Worm (Caenorhabditis elegans): ENCODE data around the gene ZK899.2.

ZK899.2 gene

ce11 chrX:9443871-9444270 lies 7.9 kb downstream of the ZK899.2 start:
- peak; percentile 4 for TF ChIP-seq fkh-10 (GFP tag; optimal IDR thresholded peaks at IDR 0.05)
- TF ChIP-seq egl-27 (tag; optimal IDR thresholded peaks at IDR 0.05), result no peak

DNA sequence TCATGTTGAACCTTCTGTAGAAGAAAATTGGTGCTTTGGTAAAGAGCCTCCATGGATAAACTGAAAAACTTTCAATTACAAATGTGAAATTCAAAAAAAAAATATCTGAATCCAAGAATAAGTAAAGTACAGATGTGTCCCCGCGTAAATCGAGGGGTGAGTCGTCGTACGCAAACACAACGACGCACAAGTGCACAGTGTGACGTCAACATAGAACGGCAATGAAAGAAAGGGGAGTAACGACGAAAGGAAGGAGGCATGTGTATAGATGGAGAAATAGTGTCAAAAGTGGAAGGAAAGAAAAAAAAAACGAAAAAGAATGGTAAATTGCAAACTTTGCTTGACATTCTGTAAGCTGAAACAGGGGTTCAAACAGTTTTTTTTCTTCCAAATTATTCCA lies 10.3 kb downstream of the ZK899.2 start, which contains the start of gene memb-1:
TSS of gene memb-1 (minus strand) at position 60 of the 400 bp plus-strand sequence.
- TF ChIP-seq mml-1 (tag; optimal IDR thresholded peaks at IDR 0.05) (no peak), lin-39 (tag; optimal IDR thresholded peaks at IDR 0.05) (peak; percentile 73), fos-1 (tag; optimal IDR thresholded peaks at IDR 0.05) (peak; percentile 33), jun-1 (tag; optimal IDR thresholded peaks at IDR 0.05) (peak; percentile 50), nhr-237 (tag; optimal IDR thresholded peaks at IDR 0.05) (no peak), hmg-11 (tag; optimal IDR thresholded peaks at IDR 0.05) (peak; percentile 77), egl-5 (tag; optimal IDR thresholded peaks at IDR 0.05) (peak; percentile 67), nfya-1 (tag; optimal IDR thresholded peaks at IDR 0.05; ENCODE audit: insufficient read depth) (peak; percentile 77), pqm-1 (tag; optimal IDR thresholded peaks at IDR 0.05) (peak; percentile 74), R02D3.7 (tag; optimal IDR thresholded peaks at IDR 0.05) (peak; percentile 70), pha-4 (tag; optimal IDR thresholded peaks at IDR 0.05) (peak; percentile 83), mdl-1 (tag; optimal IDR thresholded peaks at IDR 0.05) (no peak), daf-12 (tag; optimal IDR thresholded peaks at IDR 0.05) (no peak), lin-15B (tag; optimal IDR thresholded peaks at IDR 0.05) (peak; percentile 18), nhr-12 (tag; optimal IDR thresholded peaks at IDR 0.05) (no peak), sea-2 (GFP tag; optimal IDR thresholded peaks at IDR 0.05) (no peak), ceh-82 (tag; optimal IDR thresholded peaks at IDR 0.05) (no peak), ceh-9 (tag; optimal IDR thresholded peaks at IDR 0.05) (no peak), ama-1 (optimal IDR thresholded peaks at IDR 0.05) (no peak), lsy-12 (tag; optimal IDR thresholded peaks at IDR 0.05) (no peak), elt-1 (tag; optimal IDR thresholded peaks at IDR 0.05) (no peak), snpc-4 (tag; optimal IDR thresholded peaks at IDR 0.05) (peak; percentile 30), nhr-67 (tag; optimal IDR thresholded peaks at IDR 0.05) (no peak), egl-27 (tag; optimal IDR thresholded peaks at IDR 0.05) (peak; percentile 21), ztf-11 (tag; optimal IDR thresholded peaks at IDR 0.05) (no peak), unc-62 (GFP tag; optimal IDR thresholded peaks at IDR 0.05) (no peak), nhr-77 (tag; optimal IDR thresholded peaks at IDR 0.05) (no peak), nhr-43 (tag; optimal IDR thresholded peaks at IDR 0.05; ENCODE audit: poor library complexity, severe bottlenecking) (no peak), fkh-10 (GFP tag; optimal IDR thresholded peaks at IDR 0.05) (no peak), nhr-23 (tag; optimal IDR thresholded peaks at IDR 0.05) (peak; percentile 77), zag-1 (tag; optimal IDR thresholded peaks at IDR 0.05) (no peak), skn-1 (tag; optimal IDR thresholded peaks at IDR 0.05) (peak; percentile 45), ceh-16 (tag; optimal IDR thresholded peaks at IDR 0.05) (no peak), unc-39 (tag; optimal IDR thresholded peaks at IDR 0.05) (no peak), ceh-28 (tag; optimal IDR thresholded peaks at IDR 0.05) (no peak), nhr-11 (tag; optimal IDR thresholded peaks at IDR 0.05) (no peak), tbx-2 (tag; optimal IDR thresholded peaks at IDR 0.05) (no peak), eor-1 (tag; optimal IDR thresholded peaks at IDR 0.05) (no peak), nhr-28 (tag; optimal IDR thresholded peaks at IDR 0.05) (no peak), ZK546.5 (tag; optimal IDR thresholded peaks at IDR 0.05) (no peak), fkh-2 (tag; optimal IDR thresholded peaks at IDR 0.05) (peak; percentile 1), nhr-76 (tag; optimal IDR thresholded peaks at IDR 0.05) (no peak), ztf-4 (tag; optimal IDR thresholded peaks at IDR 0.05) (no peak), nhr-25 (tag; optimal IDR thresholded peaks at IDR 0.05) (peak; percentile 84), elt-3 (tag; optimal IDR thresholded peaks at IDR 0.05) (no peak), elt-2 (tag; optimal IDR thresholded peaks at IDR 0.05) (peak; percentile 59), aly-2 (tag; optimal IDR thresholded peaks at IDR 0.05) (no peak)

Measured in whole organism, L3 larva.